Worm (Caenorhabditis elegans) whole organism, early embryonic: ENCODE results near the gene gst-38.

Source experiments
- aly-1 ChIP-seq: sonication (generic microtip); optimal IDR thresholded peaks from 2 replicates; lab custom pipeline; 2016; ENCODE audit warnings: missing genetic modification characterization, missing compliant biosample characterization
- ama-1 ChIP-seq: fragments of 150-350 bp; optimal IDR thresholded peaks from 2 replicates; lab custom pipeline; 2014
- ceh-13 ChIP-seq: fragments of 200-800 bp; sonication (Bioruptor generic); optimal IDR thresholded peaks from 2 replicates; lab custom pipeline; 2018; ENCODE audit warnings: mild to moderate bottlenecking, missing genetic modification characterization, missing compliant biosample characterization
- ets-7 ChIP-seq: sonication (generic microtip); optimal IDR thresholded peaks from 2 replicates; lab custom pipeline; 2016; ENCODE audit warnings: missing genotype, missing genetic modification characterization, missing compliant biosample characterization
- flt-1 ChIP-seq: fragments of 200-800 bp; sonication (Bioruptor generic); IDR thresholded peaks from 2 replicates; pipeline ENCODE4 v1.3.6; 2022; ENCODE audit warnings: missing genetic modification characterization, missing compliant biosample characterization
- pes-1 ChIP-seq: fragments of 200-800 bp; sonication (Bioruptor generic); IDR thresholded peaks from 2 replicates; pipeline ENCODE4 v1.3.6; 2022; ENCODE audit warnings: missing genetic modification reagents, missing genetic modification characterization, missing compliant biosample characterization
- tra-4 ChIP-seq: sonication (generic microtip); optimal IDR thresholded peaks from 2 replicates; lab custom pipeline; 2017; ENCODE audit warnings: missing genetic modification characterization, missing compliant biosample characterization

DNA sequence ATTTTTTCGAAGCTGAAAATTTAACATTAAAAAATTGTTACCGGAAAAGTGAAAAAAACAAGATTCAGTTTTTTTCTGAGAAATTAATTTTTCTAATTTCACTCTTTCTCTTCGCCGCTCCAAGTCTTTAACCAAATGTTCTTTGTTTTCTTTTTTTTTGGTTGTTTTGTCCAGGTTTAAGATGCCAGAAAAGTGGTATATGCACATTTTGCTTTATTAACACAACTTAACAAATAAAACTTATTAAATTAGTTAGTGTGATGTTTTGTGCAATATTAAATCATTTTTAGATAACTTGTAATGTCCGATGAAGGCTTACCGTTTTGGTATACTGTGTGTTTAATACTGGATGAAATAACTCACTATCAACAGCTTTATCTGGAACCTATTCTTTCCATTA is 27.3 kb upstream of the gst-38 start, which contains the start of gene srw-53:
- no peak for TF ChIP-seq pes-1 (GFP tag; lab: Robert Waterston, UW)
- TF ChIP-seq tra-4 (tag; lab: Kevin White, UChicago), result no peak
- no peak for TF ChIP-seq ama-1 (lab: Kevin White, UChicago)
- no peak for TF ChIP-seq ceh-13
- no peak for TF ChIP-seq ets-7 (tag; lab: Kevin White, UChicago)
- no peak for TF ChIP-seq flt-1 (GFP tag; lab: Robert Waterston, UW)
- no peak for TF ChIP-seq aly-1 (tag; lab: Kevin White, UChicago)
